Fruit fly (Drosophila melanogaster): Measurements from ENCODE around the gene CG34178.
A peak's percentile ranks its signal among the peaks of the same experiment; 100 is the strongest.

Gene CG34178

DNA sequence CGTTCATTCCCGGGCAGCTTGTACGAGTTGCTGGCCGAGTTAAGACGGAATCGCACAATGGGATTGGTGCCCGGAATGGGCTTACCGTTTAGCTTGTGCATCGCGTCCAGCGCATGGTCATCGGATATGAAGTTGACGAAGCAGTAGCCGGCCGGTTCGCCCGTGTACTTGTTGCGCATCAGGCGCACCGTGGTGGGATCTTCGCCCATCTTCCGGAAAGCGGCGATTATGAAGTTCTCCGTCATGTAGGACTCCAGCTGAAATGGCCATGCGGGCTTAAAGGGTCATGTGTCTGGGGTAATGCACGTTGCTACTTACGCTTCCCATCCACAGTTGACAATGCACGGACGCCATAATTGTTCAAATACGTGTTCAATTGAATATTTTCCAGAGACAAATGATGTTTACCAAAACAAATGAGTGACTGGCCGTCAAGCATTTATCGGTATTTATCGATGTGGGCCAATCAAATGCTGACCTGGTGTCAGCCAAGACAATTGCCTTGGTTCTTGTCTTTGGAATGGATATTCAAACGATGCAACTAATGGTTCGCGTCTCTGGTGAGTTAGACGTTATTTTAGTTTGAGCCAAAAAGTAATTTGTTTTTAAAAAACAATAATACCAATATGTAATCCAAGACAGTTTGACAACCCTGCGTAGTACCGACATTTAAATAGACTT, 20.4 kb downstream of the CG34178 start, which contains the start of the genes Secp43 and ND-B8:
Gene Secp43, minus strand, starts transcription at position 445 of the 681 bp plus-strand sequence.
Gene ND-B8, plus strand, starts transcription at position 618 of the 681 bp plus-strand sequence.
- no peak for TF ChIP-seq spab (GFP tag; optimal IDR thresholded peaks at IDR 0.05)
- TF ChIP-seq svp (GFP tag) = peak; percentile 86
- TF ChIP-seq topi (GFP tag; optimal IDR thresholded peaks at IDR 0.05) = no peak
- no peak for TF ChIP-seq CG31627 (GFP tag; optimal IDR thresholded peaks at IDR 0.05)
- TF ChIP-seq Sox14 (GFP tag; optimal IDR thresholded peaks at IDR 0.05) = peak; percentile 27
- no peak for TF ChIP-seq CG6276 (GFP tag; optimal IDR thresholded peaks at IDR 0.05)
- TF ChIP-seq fkh (GFP tag; optimal IDR thresholded peaks at IDR 0.05) = peak; percentile 77
- no peak for TF ChIP-seq Sox15 (GFP tag; optimal IDR thresholded peaks at IDR 0.05)
- TF ChIP-seq Met (GFP tag; optimal IDR thresholded peaks at IDR 0.05) = no peak
- TF ChIP-seq achi (GFP tag; optimal IDR thresholded peaks at IDR 0.05) = peak; percentile 29
- peak; percentile 36 for TF ChIP-seq dsx (GFP tag; optimal IDR thresholded peaks at IDR 0.05; ENCODE audit: poor library complexity, severe bottlenecking)
- no peak for TF ChIP-seq CG8632 (GFP tag; optimal IDR thresholded peaks at IDR 0.05)
- peak; percentile 13 for TF ChIP-seq CG6808 (GFP tag; optimal IDR thresholded peaks at IDR 0.05)
- TF ChIP-seq Gug (GFP tag; IDR thresholded peaks at IDR 0.05) = no peak
- TF ChIP-seq CG6163 (GFP tag; IDR thresholded peaks at IDR 0.05) = no peak
- no peak for TF ChIP-seq Hr4 (GFP tag; optimal IDR thresholded peaks at IDR 0.05)
- no peak for TF ChIP-seq acj6 (GFP tag; optimal IDR thresholded peaks at IDR 0.05)
- no peak for TF ChIP-seq CG32006 (GFP tag; optimal IDR thresholded peaks at IDR 0.05)
- no peak for TF ChIP-seq eg (GFP tag; IDR thresholded peaks at IDR 0.05)
- no peak for TF ChIP-seq Ets96B (tag; optimal IDR thresholded peaks at IDR 0.05)
- TF ChIP-seq Ets21C (GFP tag; optimal IDR thresholded peaks at IDR 0.05) = no peak
- TF ChIP-seq CG9139 (GFP tag; optimal IDR thresholded peaks at IDR 0.05) = no peak
- TF ChIP-seq CG1621 (tag; optimal IDR thresholded peaks at IDR 0.05) = peak; percentile 32
- no peak for TF ChIP-seq lz (GFP tag; optimal IDR thresholded peaks at IDR 0.05)

dm6 chr2L:4456539-4456994, 22.9 kb downstream of the CG34178 start, which contains the start of gene Gs1l:
Gs1l (minus strand) TSS chr2L:4456807.
- TF ChIP-seq eg (GFP tag; IDR thresholded peaks at IDR 0.05) (peak; percentile 53; the same call in 1 of the 3 replicates), Met (GFP tag; optimal IDR thresholded peaks at IDR 0.05) (peak; percentile 1), Ets21C (GFP tag; optimal IDR thresholded peaks at IDR 0.05) (no peak), spab (GFP tag; optimal IDR thresholded peaks at IDR 0.05) (no peak), Eip93F (GFP tag; optimal IDR thresholded peaks at IDR 0.05) (no peak), CG10669 (GFP tag; optimal IDR thresholded peaks at IDR 0.05) (no peak), fd59A (GFP tag; optimal IDR thresholded peaks at IDR 0.05) (no peak), CG8319 (GFP tag; optimal IDR thresholded peaks at IDR 0.05) (no peak), esn (GFP tag; optimal IDR thresholded peaks at IDR 0.05) (peak; percentile 28), Eip75B (GFP tag; optimal IDR thresholded peaks at IDR 0.05) (peak; percentile 12), CG15336 (GFP tag; IDR thresholded peaks at IDR 0.05) (0 out of 2 replicates have a peak, but pooled peaks have one; percentile 10), ss (GFP tag; optimal IDR thresholded peaks at IDR 0.05) (peak; percentile 16 to 37), CG32006 (GFP tag; optimal IDR thresholded peaks at IDR 0.05) (no peak), svp (GFP tag) (peak; percentile 89), CG10631 (GFP tag; optimal IDR thresholded peaks at IDR 0.05) (no peak), CG11294 (GFP tag; IDR thresholded peaks at IDR 0.05) (no peak), dsx (GFP tag; optimal IDR thresholded peaks at IDR 0.05; ENCODE audit: poor library complexity, severe bottlenecking) (peak; percentile 80), CG6808 (GFP tag; optimal IDR thresholded peaks at IDR 0.05) (no peak), CG6276 (GFP tag; optimal IDR thresholded peaks at IDR 0.05) (no peak), Sox14 (GFP tag; optimal IDR thresholded peaks at IDR 0.05) (peak; percentile 28), Smox (GFP tag; optimal IDR thresholded peaks at IDR 0.05) (no peak), cyc (GFP tag; optimal IDR thresholded peaks at IDR 0.05) (no peak), CG4318 (GFP tag; optimal IDR thresholded peaks at IDR 0.05) (no peak), Sox102F (GFP tag; optimal IDR thresholded peaks at IDR 0.05) (no peak), Lpt (GFP tag; optimal IDR thresholded peaks at IDR 0.05) (no peak), Eip78C (GFP tag) (peak; percentile 71), CG3919 (GFP tag; optimal IDR thresholded peaks at IDR 0.05) (no peak), CG7368 (GFP tag; optimal IDR thresholded peaks at IDR 0.05) (no peak), CG6854 (GFP tag; optimal IDR thresholded peaks at IDR 0.05) (peak; percentile 0), net (GFP tag; optimal IDR thresholded peaks at IDR 0.05) (no peak), salr (GFP tag; optimal IDR thresholded peaks at IDR 0.05) (no peak), Gug (GFP tag; IDR thresholded peaks at IDR 0.05) (no peak), Hr38 (GFP tag; optimal IDR thresholded peaks at IDR 0.05) (no peak), CG16779 (tag; optimal IDR thresholded peaks at IDR 0.05) (no peak), lz (GFP tag; optimal IDR thresholded peaks at IDR 0.05) (no peak), fd85E (GFP tag; optimal IDR thresholded peaks at IDR 0.05) (no peak), CG9139 (GFP tag; optimal IDR thresholded peaks at IDR 0.05) (no peak)
